Worm (Caenorhabditis elegans): Measurements from ENCODE around the gene F08D12.2.

DNA sequence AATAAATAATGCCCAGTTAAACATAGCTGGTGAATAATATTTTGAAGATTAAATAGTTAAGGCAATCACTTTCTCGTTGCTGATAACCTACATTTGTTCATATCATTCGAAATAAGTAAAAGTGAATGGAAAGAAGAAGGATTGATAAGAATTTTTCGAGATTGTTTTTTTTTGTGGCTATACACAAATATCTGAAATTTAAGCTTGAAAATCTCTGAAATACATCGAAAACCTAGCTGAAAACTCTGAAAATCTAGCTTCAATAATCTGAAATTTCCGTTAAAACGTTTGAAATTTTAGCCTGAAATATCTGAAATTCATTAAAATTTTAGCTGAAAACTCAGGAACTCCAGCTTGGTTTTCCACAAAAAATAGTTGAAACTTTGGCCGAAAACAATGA is 41.8 kb upstream of the F08D12.2 start, which contains the start of gene T05A8.6:
- TF ChIP-seq ets-7 (tag; optimal IDR thresholded peaks at IDR 0.05) (no peak), hmbx-1 (tag; optimal IDR thresholded peaks at IDR 0.05) (no peak), ama-1 (optimal IDR thresholded peaks at IDR 0.05) (no peak), B0310.2 (tag; optimal IDR thresholded peaks at IDR 0.05) (no peak), tra-4 (tag; optimal IDR thresholded peaks at IDR 0.05) (no peak), tbx-11 (GFP tag; IDR thresholded peaks at IDR 0.05) (no peak), sea-1 (GFP tag; conservative IDR thresholded peaks at IDR 0.05) (no peak), F13C5.2 (tag; optimal IDR thresholded peaks at IDR 0.05) (no peak), flt-1 (GFP tag; IDR thresholded peaks at IDR 0.05) (no peak), hmg-4 (GFP tag; optimal IDR thresholded peaks at IDR 0.05) (no peak), scrt-1 (GFP tag; IDR thresholded peaks at IDR 0.05) (no peak)
